Worm (Caenorhabditis elegans) whole organism, young adult: Measurements from ENCODE around the gene nhr-216.

ENCODE experiments used
- B0019.2 ChIP-seq: fragments of 200-800 bp; sonication (Bioruptor generic); conservative IDR thresholded peaks from 2 replicates; pipeline ENCODE4 v1.3.6; 2022; ENCODE audit warnings: missing genetic modification reagents, missing genetic modification characterization, missing compliant biosample characterization
- C17E4.6 ChIP-seq: fragments of 200-800 bp; sonication (Bioruptor generic); IDR thresholded peaks from 2 replicates; pipeline ENCODE4 v1.3.6; 2022; ENCODE audit warnings: missing genetic modification reagents, missing genetic modification characterization, missing compliant biosample characterization
- D2030.7 ChIP-seq: fragments of 200-800 bp; sonication (Bioruptor generic); IDR thresholded peaks from 2 replicates; pipeline ENCODE4 v1.3.6; 2022; ENCODE audit warnings: missing genetic modification reagents, missing genetic modification characterization, missing compliant biosample characterization
- F33H1.4 ChIP-seq: fragments of 200-800 bp; sonication (Bioruptor generic); IDR thresholded peaks from 2 replicates; pipeline ENCODE4 v1.3.6; 2022; ENCODE audit warnings: missing genetic modification reagents, missing genetic modification characterization, missing compliant biosample characterization
- F52B5.7 ChIP-seq: sonication (generic microtip); optimal IDR thresholded peaks from 2 replicates; lab custom pipeline; 2016; ENCODE audit warnings: mild to moderate bottlenecking, missing genetic modification characterization, missing compliant biosample characterization
- F57C9.4 ChIP-seq: sonication (generic microtip); optimal IDR thresholded peaks from 2 replicates; lab custom pipeline; 2017; ENCODE audit warnings: mild to moderate bottlenecking, missing genetic modification characterization, missing compliant biosample characterization
- Y56A3A.18 ChIP-seq: fragments of 200-800 bp; sonication (Bioruptor generic); IDR thresholded peaks from 2 replicates; pipeline ENCODE4 v1.3.6; 2022; ENCODE audit warnings: missing genetic modification reagents, missing genetic modification characterization, missing compliant biosample characterization
- Y67H2A.10 ChIP-seq: fragments of 200-800 bp; sonication (Bioruptor generic); conservative IDR thresholded peaks from 2 replicates; pipeline ENCODE4 v1.3.6; 2022; ENCODE audit warnings: missing genetic modification reagents, missing genetic modification characterization, missing compliant biosample characterization
- Y95B8A.8 ChIP-seq: fragments of 200-800 bp; sonication (Bioruptor generic); IDR thresholded peaks from 2 replicates; pipeline ENCODE4 v1.3.6; 2022; ENCODE audit warnings: missing genetic modification reagents, missing genetic modification characterization, missing compliant biosample characterization
- aptf-3 ChIP-seq: fragments of 200-800 bp; sonication (Bioruptor generic); IDR thresholded peaks from 2 replicates; pipeline ENCODE4 v1.3.6; 2022; ENCODE audit warnings: missing genetic modification characterization, missing compliant biosample characterization
- attf-3 ChIP-seq: fragments of 200-800 bp; sonication (Bioruptor generic); conservative IDR thresholded peaks from 2 replicates; pipeline ENCODE4 v1.3.6; 2022; ENCODE audit warnings: missing genetic modification reagents, missing genetic modification characterization, missing compliant biosample characterization
- attf-5 ChIP-seq: fragments of 200-800 bp; sonication (Bioruptor generic); optimal IDR thresholded peaks from 2 replicates; lab custom pipeline; 2018; ENCODE audit warnings: mild to moderate bottlenecking, missing genetic modification characterization, missing compliant biosample characterization
- ccch-3 ChIP-seq: fragments of 200-800 bp; sonication (Bioruptor generic); optimal IDR thresholded peaks from 2 replicates; lab custom pipeline; 2018; ENCODE audit warnings: mild to moderate bottlenecking, missing genetic modification characterization, missing compliant biosample characterization
- ceh-79 ChIP-seq: sonication (generic microtip); optimal IDR thresholded peaks from 2 replicates; lab custom pipeline; 2017; ENCODE audit warnings: mild to moderate bottlenecking, missing genetic modification characterization, missing compliant biosample characterization
- chd-7 ChIP-seq: sonication (generic microtip); optimal IDR thresholded peaks from 2 replicates; lab custom pipeline; 2016; ENCODE audit warnings: mild to moderate bottlenecking, missing genetic modification characterization, moderate library complexity, missing compliant biosample characterization
- dox-1 ChIP-seq: fragments of 200-800 bp; sonication (Bioruptor generic); IDR thresholded peaks from 2 replicates; pipeline ENCODE4 v1.3.6; 2022; ENCODE audit warnings: missing genetic modification reagents, missing genetic modification characterization, missing compliant biosample characterization
- dpff-1 ChIP-seq: sonication (generic microtip); optimal IDR thresholded peaks from 2 replicates; lab custom pipeline; 2017; ENCODE audit warnings: mild to moderate bottlenecking, missing genetic modification characterization, missing compliant biosample characterization
- efl-1 ChIP-seq: fragments of 150-350 bp; optimal IDR thresholded peaks from 2 replicates; lab custom pipeline; 2014; ENCODE audit warnings: missing biosample characterization, missing genetic modification reagents, missing genetic modification characterization
- egl-18 ChIP-seq: fragments of 200-800 bp; sonication (Bioruptor generic); IDR thresholded peaks from 2 replicates; pipeline ENCODE4 v1.3.6; 2022; ENCODE audit warnings: missing genetic modification reagents, missing genetic modification characterization, missing compliant biosample characterization
- ets-4 ChIP-seq: fragments of 200-800 bp; sonication (Bioruptor generic); optimal IDR thresholded peaks from 2 replicates; lab custom pipeline; 2018; ENCODE audit warnings: mild to moderate bottlenecking, missing genetic modification characterization, missing compliant biosample characterization
- gei-17 ChIP-seq: fragments of 200-800 bp; sonication (Bioruptor generic); optimal IDR thresholded peaks from 2 replicates; lab custom pipeline; 2018; ENCODE audit warnings: mild to moderate bottlenecking, missing genetic modification characterization, missing compliant biosample characterization
- hlh-26 ChIP-seq: fragments of 200-800 bp; sonication (Bioruptor generic); conservative IDR thresholded peaks from 2 replicates; pipeline ENCODE4 v1.3.6; 2022; ENCODE audit warnings: missing genetic modification reagents, missing genetic modification characterization, missing compliant biosample characterization
- hrde-1 ChIP-seq: sonication (generic microtip); optimal IDR thresholded peaks from 2 replicates; lab custom pipeline; 2016; ENCODE audit warnings: missing genetic modification characterization, mild to moderate bottlenecking, missing compliant biosample characterization, moderate library complexity, missing genotype, missing genetic modification reagents, borderline replicate concordance
- lag-1 ChIP-seq: fragments of 200-800 bp; sonication (Bioruptor generic); IDR thresholded peaks from 2 replicates; pipeline ENCODE4 v1.3.6; 2022; ENCODE audit warnings: missing genetic modification reagents, missing genetic modification characterization, missing compliant biosample characterization
- let-526 ChIP-seq: fragments of 200-800 bp; sonication (Bioruptor generic); IDR thresholded peaks from 2 replicates; pipeline ENCODE4 v1.3.6; 2022; ENCODE audit warnings: missing genetic modification reagents, missing genetic modification characterization, missing compliant biosample characterization
- lin-26 ChIP-seq: fragments of 200-800 bp; sonication (Bioruptor generic); IDR thresholded peaks from 2 replicates; pipeline ENCODE4 v1.3.6; 2022; ENCODE audit warnings: missing genetic modification reagents, missing genetic modification characterization, missing compliant biosample characterization
- lin-40 ChIP-seq: sonication (generic microtip); optimal IDR thresholded peaks from 2 replicates; lab custom pipeline; 2016; ENCODE audit warnings: missing genetic modification characterization, mild to moderate bottlenecking, missing compliant biosample characterization, missing genotype, missing genetic modification reagents
- lin-54 ChIP-seq: fragments of 200-800 bp; sonication (Bioruptor generic); optimal IDR thresholded peaks from 2 replicates; lab custom pipeline; 2018; ENCODE audit warnings: mild to moderate bottlenecking, missing genetic modification characterization, missing compliant biosample characterization
- madf-8 ChIP-seq: fragments of 200-800 bp; sonication (Bioruptor generic); conservative IDR thresholded peaks from 2 replicates; pipeline ENCODE4 v1.3.6; 2022; ENCODE audit warnings: missing genetic modification reagents, missing genetic modification characterization, missing compliant biosample characterization
- mcd-1 ChIP-seq: fragments of 200-800 bp; sonication (Bioruptor generic); IDR thresholded peaks from 2 replicates; pipeline ENCODE4 v1.3.6; 2022; ENCODE audit warnings: missing genetic modification reagents, missing genetic modification characterization, missing compliant biosample characterization
- nhr-120 ChIP-seq: fragments of 200-800 bp; sonication (Bioruptor generic); IDR thresholded peaks from 2 replicates; pipeline ENCODE4 v1.3.6; 2022; ENCODE audit warnings: missing genetic modification characterization, missing compliant biosample characterization
- nhr-27 ChIP-seq: fragments of 200-800 bp; sonication (Bioruptor generic); optimal IDR thresholded peaks from 2 replicates; lab custom pipeline; 2018; ENCODE audit warnings: mild to moderate bottlenecking, missing genetic modification characterization, moderate library complexity, missing compliant biosample characterization
- rec-8 ChIP-seq, 2 experiments: sonication (generic microtip); optimal IDR thresholded peaks; 2 replicates each; lab custom pipeline; 2016; ENCODE audit warnings: mild to moderate bottlenecking in 2 of 2, missing genetic modification characterization in 2 of 2, missing genetic modification reagents in 2 of 2, missing genotype in 2 of 2, missing biosample characterization in 1 of 2, missing compliant biosample characterization in 1 of 2, moderate library complexity in 1 of 2
- snpc-4 ChIP-seq, 5 experiments: fragments of 150-350 bp in 1 of 5; sonication (generic microtip) in 4 of 5; optimal IDR thresholded peaks; 2 replicates each; lab custom pipeline; 2014 to 2018; ENCODE audit warnings: missing genetic modification characterization in 5 of 5, missing biosample characterization in 3 of 5, antibody characterized with exemption in 2 of 5, mild to moderate bottlenecking in 2 of 5, missing compliant biosample characterization in 2 of 5, missing genotype in 2 of 5, moderate library complexity in 2 of 5, missing genetic modification reagents in 1 of 5
- sptf-2 ChIP-seq: fragments of 200-800 bp; sonication (Bioruptor generic); optimal IDR thresholded peaks from 2 replicates; lab custom pipeline; 2018; ENCODE audit warnings: mild to moderate bottlenecking, missing genetic modification characterization, missing compliant biosample characterization
- tlf-1 ChIP-seq: fragments of 200-800 bp; sonication (Bioruptor generic); optimal IDR thresholded peaks from 2 replicates; lab custom pipeline; 2018; ENCODE audit warnings: mild to moderate bottlenecking, missing genetic modification characterization, missing compliant biosample characterization
- zfh-2 ChIP-seq: fragments of 200-800 bp; sonication (Bioruptor generic); conservative IDR thresholded peaks from 2 replicates; pipeline ENCODE4 v1.3.6; 2022; ENCODE audit warnings: missing genetic modification reagents, missing genetic modification characterization, missing compliant biosample characterization
- zim-3 ChIP-seq: sonication (generic microtip); optimal IDR thresholded peaks from 2 replicates; lab custom pipeline; 2017; ENCODE audit warnings: mild to moderate bottlenecking, missing genetic modification characterization, moderate library complexity, missing compliant biosample characterization
- ztf-25 ChIP-seq: fragments of 200-800 bp; sonication (Bioruptor generic); IDR thresholded peaks from 2 replicates; pipeline ENCODE4 v1.3.6; 2022; ENCODE audit warnings: missing genetic modification reagents, missing genetic modification characterization, missing compliant biosample characterization
- ztf-26 ChIP-seq: sonication (generic microtip); optimal IDR thresholded peaks from 2 replicates; lab custom pipeline; 2017; ENCODE audit warnings: missing genetic modification characterization, missing compliant biosample characterization
- ztf-3 ChIP-seq: fragments of 200-800 bp; sonication (Bioruptor generic); optimal IDR thresholded peaks from 2 replicates; lab custom pipeline; 2018; ENCODE audit warnings: mild to moderate bottlenecking, missing genetic modification characterization, missing compliant biosample characterization

Gene nhr-216

DNA sequence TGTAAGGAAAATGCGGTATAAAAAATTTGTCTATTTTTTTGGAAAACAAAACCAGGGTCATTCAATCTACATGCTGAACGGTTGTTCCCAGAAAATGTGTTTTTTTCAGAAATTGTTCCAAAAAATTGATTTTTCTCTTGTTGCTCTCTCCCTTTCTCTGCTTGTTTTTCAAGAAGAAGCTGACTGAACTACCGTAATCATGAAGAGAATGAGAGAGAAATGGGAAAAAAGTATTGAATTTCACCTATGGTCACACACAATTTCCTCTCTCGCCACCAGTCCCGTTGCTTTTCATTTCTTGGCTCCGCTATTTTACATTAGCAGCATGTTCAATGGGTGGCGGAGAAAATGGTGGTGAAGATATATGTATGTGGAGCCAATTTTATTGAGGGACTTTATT lies 35.9 kb downstream of the nhr-216 start:
- TF ChIP-seq lin-54, result no peak
- TF ChIP-seq, all 124 proteins: peak for 0

DNA sequence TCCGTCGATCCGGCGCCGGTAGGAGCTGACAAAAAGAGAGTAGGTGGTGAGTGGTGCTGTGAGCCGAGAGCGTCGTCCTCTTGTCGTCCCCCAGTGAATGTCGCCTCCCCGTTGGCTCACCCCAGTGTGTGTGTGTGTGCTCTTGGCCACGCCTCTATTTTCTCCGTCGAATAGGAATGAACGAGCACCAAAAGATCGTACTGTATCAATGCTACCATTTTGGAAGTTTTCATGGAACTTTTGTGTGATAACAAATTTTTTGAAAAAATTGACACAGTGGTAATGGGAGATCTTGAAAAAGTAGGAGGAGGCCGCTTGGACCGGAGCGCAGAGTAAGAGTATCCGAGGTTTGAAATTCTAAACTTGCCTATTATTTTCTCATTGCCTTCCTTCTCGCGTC lies 39.2 kb downstream of the nhr-216 start, which contains the start of gene ceh-34:
TSS of gene ceh-34 (minus strand) at position 101 of the 400 bp plus-strand sequence.
- peak; percentile 48; the same call in 1 of the 2 replicates for TF ChIP-seq zfh-2 (GFP tag; lab: Robert Waterston, UW)
- no peak for TF ChIP-seq zim-3
- TF ChIP-seq D2030.7, result no peak
- no peak for TF ChIP-seq nhr-27 (tag; lab: Kevin White, UChicago)

- TF ChIP-seq B0019.2 (GFP tag; lab: Robert Waterston, UW) (no peak), lin-40 (tag; lab: Kevin White, UChicago) (no peak), F57C9.4 (tag; lab: Kevin White, UChicago) (no peak), mcd-1 (GFP tag; lab: Robert Waterston, UW) (no peak), tlf-1 (no peak), ztf-26 (tag; lab: Kevin White, UChicago) (no peak), gei-17 (no peak), C17E4.6 (GFP tag; lab: Robert Waterston, UW) (no peak), Y67H2A.10 (GFP tag; lab: Robert Waterston, UW) (no peak), attf-5 (no peak), let-526 (GFP tag; lab: Robert Waterston, UW) (no peak), nhr-120 (GFP tag; lab: Robert Waterston, UW) (no peak)
Measured at ce11 chrV:5318349-5318748, 40.3 kb downstream of the nhr-216 start.

DNA sequence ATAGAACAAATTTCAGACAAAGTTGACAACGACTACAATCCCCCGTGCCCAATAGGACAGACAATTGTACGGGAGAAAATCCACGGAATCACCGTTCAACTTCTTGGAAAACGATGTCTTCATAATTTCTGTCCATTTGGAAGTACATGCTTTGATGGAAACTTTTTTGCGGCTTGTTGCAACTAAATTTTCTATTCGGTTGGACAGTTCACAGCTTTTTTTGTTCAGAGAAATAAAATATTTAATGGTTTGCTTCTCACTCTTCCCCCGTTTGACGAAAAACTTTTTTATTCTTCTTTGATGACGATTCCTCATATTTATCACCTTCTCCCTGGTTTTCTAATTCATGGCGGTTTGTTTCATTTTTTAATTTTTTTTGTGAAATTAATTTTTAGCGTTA lies 44.6 kb downstream of the nhr-216 start, which contains the start of gene C10G8.2:
TSS of gene C10G8.2 (plus strand) at position 301 of the 400 bp plus-strand sequence.
- no peak for TF ChIP-seq zfh-2 (GFP tag; lab: Robert Waterston, UW)
- TF ChIP-seq lag-1, result no peak
- no peak for TF ChIP-seq hlh-26
- no peak for TF ChIP-seq snpc-4 (GFP tag; optimal IDR thresholded peaks at IDR 0.05; lab: Kevin White, UChicago)
- TF ChIP-seq snpc-4 (tag; optimal IDR thresholded peaks at IDR 0.05; lab: Kevin White, UChicago), result no peak
- TF ChIP-seq tlf-1, result no peak
- no peak for TF ChIP-seq efl-1
- TF ChIP-seq lin-54, result no peak
- no peak for TF ChIP-seq hrde-1 (tag; lab: Kevin White, UChicago)
- TF ChIP-seq F33H1.4 (GFP tag; lab: Robert Waterston, UW), result no peak
- TF ChIP-seq ceh-79, result no peak

DNA sequence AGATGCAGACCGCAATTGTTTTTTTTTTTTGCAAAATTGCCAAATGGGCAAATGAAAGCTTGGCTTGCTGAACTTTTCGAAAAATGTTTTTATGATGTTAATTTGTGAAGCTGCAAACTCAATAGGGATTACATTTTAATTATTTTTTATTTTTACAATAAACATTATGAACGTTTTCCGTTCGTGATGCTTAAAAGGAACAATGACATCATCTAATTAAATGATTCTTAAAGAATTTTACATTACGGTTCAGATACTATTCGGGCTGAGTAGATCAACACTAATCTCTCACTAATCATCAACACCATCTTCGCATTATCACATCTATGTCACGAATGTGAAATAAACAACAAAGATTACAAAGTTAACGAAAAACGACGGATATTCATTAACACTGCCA lies 46.2 kb downstream of the nhr-216 start, which contains the start of gene C10G8.3:
TSS of gene C10G8.3 (plus strand) at position 301 of the 400 bp plus-strand sequence.
- TF ChIP-seq F33H1.4 (GFP tag; lab: Robert Waterston, UW), result no peak
- no peak for TF ChIP-seq rec-8 (tag; optimal IDR thresholded peaks at IDR 0.05; lab: Kevin White, UChicago)
- no peak for TF ChIP-seq sptf-2
- TF ChIP-seq attf-5, result no peak
- TF ChIP-seq ztf-25 (GFP tag; lab: Robert Waterston, UW), result no peak
- no peak for TF ChIP-seq egl-18 (GFP tag; lab: Robert Waterston, UW)
- no peak for TF ChIP-seq dox-1 (GFP tag; lab: Robert Waterston, UW)
- TF ChIP-seq Y95B8A.8 (GFP tag; lab: Robert Waterston, UW), result no peak

- TF ChIP-seq attf-3 (GFP tag; lab: Robert Waterston, UW) (no peak), aptf-3 (GFP tag; lab: Robert Waterston, UW) (no peak), ets-4 (GFP tag; lab: Kevin White, UChicago) (no peak), nhr-27 (tag; lab: Kevin White, UChicago) (no peak), Y56A3A.18 (no peak), ceh-79 (no peak), madf-8 (GFP tag; lab: Robert Waterston, UW) (no peak), chd-7 (no peak), F52B5.7 (tag; lab: Kevin White, UChicago) (no peak), dpff-1 (tag; lab: Kevin White, UChicago) (no peak), lin-26 (GFP tag; lab: Robert Waterston, UW) (no peak), ccch-3 (GFP tag; lab: Kevin White, UChicago) (no peak), ztf-3 (GFP tag; lab: Kevin White, UChicago) (no peak)
Measured at ce11 chrV:5311635-5312034, 47.0 kb downstream of the nhr-216 start, which contains the start of gene C10G8.4. TSS of gene C10G8.4 (plus strand) at chrV:5311935.
